Worm (Caenorhabditis elegans): ENCODE results near the gene C14A4.6.

The C14A4.6 gene

DNA sequence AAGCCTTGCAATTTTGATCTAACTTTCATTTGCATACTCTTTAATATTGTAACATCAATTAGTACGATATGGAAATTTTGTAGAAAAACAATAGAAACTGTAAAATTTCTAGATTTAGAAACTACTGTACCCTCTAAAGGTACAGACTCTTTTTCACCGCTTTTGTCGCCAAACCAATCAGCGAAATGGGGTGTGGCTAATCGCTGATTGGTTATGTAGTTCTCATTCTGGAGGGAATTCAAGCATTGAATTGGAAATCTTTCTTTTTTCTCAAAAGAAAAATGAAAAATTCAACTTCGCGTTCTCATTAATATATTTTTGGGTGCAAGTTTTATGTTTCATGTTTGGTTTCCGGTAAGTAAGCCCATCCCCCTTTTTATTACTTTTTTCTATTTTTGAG, 9.0 kb upstream of the C14A4.6 start:
- no peak for TF ChIP-seq lin-13 (tag; optimal IDR thresholded peaks at IDR 0.05)
- TF ChIP-seq blmp-1 (tag; optimal IDR thresholded peaks at IDR 0.05) = no peak
- TF ChIP-seq flh-1 (GFP tag; optimal IDR thresholded peaks at IDR 0.05) = no peak
- no peak for TF ChIP-seq M03D4.4 (tag; optimal IDR thresholded peaks at IDR 0.05)
- TF ChIP-seq mab-5 (tag; optimal IDR thresholded peaks at IDR 0.05) = no peak
- no peak for TF ChIP-seq snpc-4 (tag; optimal IDR thresholded peaks at IDR 0.05)
- TF ChIP-seq mls-2 (tag; optimal IDR thresholded peaks at IDR 0.05) = no peak
- no peak for TF ChIP-seq ceh-83 (GFP tag; optimal IDR thresholded peaks at IDR 0.05)
- no peak for TF ChIP-seq elt-3 (tag; optimal IDR thresholded peaks at IDR 0.05)
- TF ChIP-seq unc-62 (GFP tag; optimal IDR thresholded peaks at IDR 0.05) = no peak
- no peak for TF ChIP-seq zip-8 (tag; optimal IDR thresholded peaks at IDR 0.05)
- no peak for TF ChIP-seq nhr-2 (tag; optimal IDR thresholded peaks at IDR 0.05)
- TF ChIP-seq tbx-8 (GFP tag; optimal IDR thresholded peaks at IDR 0.05) = no peak
- TF ChIP-seq bed-3 (GFP tag; optimal IDR thresholded peaks at IDR 0.05) = no peak
- TF ChIP-seq nhr-76 (tag; optimal IDR thresholded peaks at IDR 0.05) = no peak

ce11 chrII:10602184-10602583, 7.6 kb upstream of the C14A4.6 start, which contains the start of gene srv-2:
srv-2 (minus strand) TSS chrII:10602284.
- TF ChIP-seq blmp-1 (tag; optimal IDR thresholded peaks at IDR 0.05) = no peak
- TF ChIP-seq ham-2 (GFP tag; optimal IDR thresholded peaks at IDR 0.05) = no peak
- TF ChIP-seq lin-13 (tag; optimal IDR thresholded peaks at IDR 0.05) = no peak
- no peak for TF ChIP-seq mep-1 (tag; optimal IDR thresholded peaks at IDR 0.05)
- no peak for TF ChIP-seq elt-1 (tag; optimal IDR thresholded peaks at IDR 0.05; ENCODE audit: borderline replicate concordance, insufficient read depth)

DNA sequence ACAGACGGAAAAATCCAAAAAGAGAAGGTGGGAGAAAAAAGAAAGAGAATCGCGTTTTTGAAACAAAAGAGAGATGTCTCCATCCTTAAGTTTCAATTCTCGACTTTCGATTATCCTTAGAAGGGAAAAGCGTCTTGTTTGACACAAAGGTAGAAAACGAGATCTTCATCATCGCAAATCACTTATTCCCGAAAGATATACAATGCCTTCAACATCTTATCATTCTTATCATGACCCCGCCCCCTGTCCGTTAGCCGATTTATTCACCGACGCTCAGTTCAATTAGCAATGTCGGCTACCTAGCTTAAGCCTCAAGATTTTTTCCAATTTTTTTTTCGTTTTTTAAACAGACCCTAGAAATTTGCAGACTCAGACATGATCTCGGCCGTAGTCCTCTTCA, 4.4 kb upstream of the C14A4.6 start, which contains the start of gene C14A4.9:
TSS of gene C14A4.9 (plus strand) at position 368 of the 400 bp plus-strand sequence.
- TF ChIP-seq ceh-39 (tag; optimal IDR thresholded peaks at IDR 0.05) (no peak), mep-1 (tag; optimal IDR thresholded peaks at IDR 0.05) (no peak), elt-3 (tag; optimal IDR thresholded peaks at IDR 0.05) (peak; percentile 79), lin-13 (tag; optimal IDR thresholded peaks at IDR 0.05) (no peak)

DNA sequence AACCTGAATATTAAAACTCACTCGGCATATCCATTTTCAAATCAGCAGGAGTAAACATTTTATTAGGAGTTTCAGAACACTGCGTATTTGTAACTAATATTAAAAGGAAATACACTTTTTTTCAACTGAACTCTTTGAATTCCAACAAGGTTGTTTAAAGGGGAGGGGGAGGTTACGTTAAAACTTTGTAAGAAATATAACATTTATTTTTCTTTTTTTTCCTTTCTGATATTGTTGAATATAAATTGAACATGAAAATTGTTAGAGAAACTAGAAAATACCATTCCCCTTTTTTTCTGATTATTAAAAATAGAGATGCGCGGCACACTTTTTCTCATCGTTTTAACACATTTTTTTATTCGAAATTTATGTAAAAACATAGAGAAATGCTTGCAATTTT, 3.5 kb upstream of the C14A4.6 start, which contains the start of gene C14A4.8:
TSS of gene C14A4.8 (minus strand) at position 101 of the 400 bp plus-strand sequence.
- TF ChIP-seq zip-8 (tag; optimal IDR thresholded peaks at IDR 0.05) (no peak), ham-2 (GFP tag; optimal IDR thresholded peaks at IDR 0.05) (no peak), ces-1 (GFP tag; optimal IDR thresholded peaks at IDR 0.05) (no peak), mep-1 (tag; optimal IDR thresholded peaks at IDR 0.05) (no peak), M03D4.4 (tag; optimal IDR thresholded peaks at IDR 0.05) (no peak), sem-2 (GFP tag; optimal IDR thresholded peaks at IDR 0.05) (no peak), nhr-237 (tag; optimal IDR thresholded peaks at IDR 0.05) (no peak)

DNA sequence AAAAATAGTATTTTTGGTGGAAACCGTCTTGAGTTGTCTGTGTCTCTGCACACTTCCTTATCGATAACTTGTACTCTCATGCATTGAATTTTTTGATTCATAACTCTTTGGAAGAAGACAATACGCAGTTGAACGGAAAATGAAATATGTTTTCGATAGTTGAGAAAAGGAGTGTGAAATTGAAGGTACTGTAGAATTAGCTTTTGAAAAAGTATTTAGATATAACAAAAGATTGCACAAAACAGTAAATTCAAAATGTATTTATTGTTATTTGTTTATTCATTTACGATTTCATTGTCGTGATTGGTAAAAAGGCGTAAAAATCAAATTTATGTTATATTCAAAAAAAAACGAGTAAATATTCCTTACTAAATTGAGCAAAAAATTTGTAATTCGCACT, 1.9 kb upstream of the C14A4.6 start, which contains the start of gene C14A4.7:
TSS of gene C14A4.7 (minus strand) at position 101 of the 400 bp plus-strand sequence.
- no peak for TF ChIP-seq unc-62 (GFP tag; optimal IDR thresholded peaks at IDR 0.05)
- no peak for TF ChIP-seq nhr-76 (tag; optimal IDR thresholded peaks at IDR 0.05)
- TF ChIP-seq M03D4.4 (tag; optimal IDR thresholded peaks at IDR 0.05) = no peak
- TF ChIP-seq drap-1 (GFP tag; optimal IDR thresholded peaks at IDR 0.05) = no peak

ce11 chrII:10594312-10594711, 264 bp downstream of the C14A4.6 start:
- TF ChIP-seq zip-8 (tag; optimal IDR thresholded peaks at IDR 0.05) (peak; percentile 94), elt-3 (tag; optimal IDR thresholded peaks at IDR 0.05) (no peak), ceh-83 (GFP tag; optimal IDR thresholded peaks at IDR 0.05) (no peak), sem-2 (GFP tag; optimal IDR thresholded peaks at IDR 0.05) (no peak)

DNA sequence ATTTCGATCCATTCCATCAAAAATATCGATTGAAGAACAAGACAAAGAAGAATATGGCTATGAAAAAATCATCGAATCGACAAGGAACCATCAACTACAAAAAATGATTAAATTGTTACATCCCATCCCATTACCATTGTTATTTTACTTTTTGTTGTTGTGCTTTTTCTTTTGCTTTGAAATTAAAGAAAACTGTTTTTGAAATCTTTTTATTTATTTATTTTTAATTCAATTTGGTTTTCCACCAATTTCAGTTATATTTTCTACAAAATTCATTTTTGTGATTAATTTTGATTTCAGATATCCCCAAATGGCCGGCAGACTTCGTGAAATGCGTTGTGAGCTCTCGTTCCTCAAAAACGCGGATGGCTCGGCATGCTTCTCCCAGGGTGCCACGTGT, 2.1 kb downstream of the C14A4.6 start, which contains the start of gene crn-5:
TSS of gene crn-5 (plus strand) at position 301 of the 400 bp plus-strand sequence.
- TF ChIP-seq nhr-237 (tag; optimal IDR thresholded peaks at IDR 0.05) = no peak
- no peak for TF ChIP-seq nhr-28 (tag; optimal IDR thresholded peaks at IDR 0.05)
- TF ChIP-seq ces-1 (GFP tag; optimal IDR thresholded peaks at IDR 0.05) = no peak
- TF ChIP-seq ham-2 (GFP tag; optimal IDR thresholded peaks at IDR 0.05) = no peak
- no peak for TF ChIP-seq zip-8 (tag; optimal IDR thresholded peaks at IDR 0.05)
- no peak for TF ChIP-seq mep-1 (tag; optimal IDR thresholded peaks at IDR 0.05)
- TF ChIP-seq nhr-2 (tag; optimal IDR thresholded peaks at IDR 0.05) = no peak
- TF ChIP-seq unc-39 (tag; optimal IDR thresholded peaks at IDR 0.05) = no peak
- no peak for TF ChIP-seq lin-13 (tag; optimal IDR thresholded peaks at IDR 0.05)
- no peak for TF ChIP-seq sptf-1 (tag; optimal IDR thresholded peaks at IDR 0.05)
- no peak for TF ChIP-seq snpc-4 (tag; optimal IDR thresholded peaks at IDR 0.05)
- no peak for TF ChIP-seq unc-120 (tag; optimal IDR thresholded peaks at IDR 0.05; ENCODE audit: poor library complexity, severe bottlenecking)
- TF ChIP-seq hlh-1 (tag; optimal IDR thresholded peaks at IDR 0.05) = no peak
- no peak for TF ChIP-seq nhr-76 (tag; optimal IDR thresholded peaks at IDR 0.05)
- TF ChIP-seq lin-32 (GFP tag; optimal IDR thresholded peaks at IDR 0.05) = no peak
- no peak for TF ChIP-seq mab-5 (tag; optimal IDR thresholded peaks at IDR 0.05)
- TF ChIP-seq ceh-83 (GFP tag; optimal IDR thresholded peaks at IDR 0.05) = no peak
- no peak for TF ChIP-seq unc-62 (GFP tag; optimal IDR thresholded peaks at IDR 0.05)
- TF ChIP-seq lsy-2 (tag; optimal IDR thresholded peaks at IDR 0.05) = no peak
- TF ChIP-seq tbx-8 (GFP tag; optimal IDR thresholded peaks at IDR 0.05) = no peak
